Worm (Caenorhabditis elegans) whole organism, L4 larva: ENCODE results near the gene spp-16.

Experiments
- F49E8.2 ChIP-seq: sonication (generic microtip); optimal IDR thresholded peaks from 2 replicates; lab custom pipeline; 2016; ENCODE audit warnings: missing compliant biosample characterization, mild to moderate bottlenecking, missing genetic modification characterization, borderline replicate concordance
- T26A8.4 ChIP-seq: fragments of 200-800 bp; sonication (Bioruptor generic); IDR thresholded peaks from 2 replicates; pipeline ENCODE4 v1.3.6; 2022; ENCODE audit warnings: missing genetic modification characterization, missing compliant biosample characterization
- Y75B8A.6 ChIP-seq: fragments of 200-800 bp; sonication (Bioruptor generic); IDR thresholded peaks from 2 replicates; pipeline ENCODE4 v1.3.6; 2022; ENCODE audit warnings: missing genetic modification reagents, missing genetic modification characterization, missing compliant biosample characterization
- ZK546.5 ChIP-seq, 2 experiments: sonication (generic microtip); optimal IDR thresholded peaks; 2 replicates each; lab custom pipeline; 2017; ENCODE audit warnings: missing biosample characterization in 2 of 2, missing genetic modification characterization in 2 of 2
- aha-1 ChIP-seq: fragments of 150-350 bp; peaks from one replicate; lab custom pipeline; 2014; ENCODE audit warnings: missing biosample characterization, missing genetic modification characterization
- aly-2 ChIP-seq: sonication (generic microtip); optimal IDR thresholded peaks from 2 replicates; lab custom pipeline; 2018; ENCODE audit warnings: missing biosample characterization, missing genetic modification characterization
- ama-1 ChIP-seq: fragments of 150-350 bp; optimal IDR thresholded peaks from 2 replicates; lab custom pipeline; 2014; ENCODE audit warnings: inconsistent platforms, mixed read lengths
- arid-1 ChIP-seq: fragments of 200-800 bp; sonication (Bioruptor generic); conservative IDR thresholded peaks from 2 replicates; pipeline ENCODE4 v1.3.6; 2022; ENCODE audit warnings: missing genetic modification reagents, missing genetic modification characterization, missing compliant biosample characterization
- ceh-32 ChIP-seq: sonication (generic microtip); optimal IDR thresholded peaks from 2 replicates; lab custom pipeline; 2016; ENCODE audit warnings: mild to moderate bottlenecking, missing genetic modification characterization, missing compliant biosample characterization; ENCODE audit not compliant: poor library complexity
- ceh-62 ChIP-seq: sonication (generic microtip); optimal IDR thresholded peaks from 2 replicates; lab custom pipeline; 2017; ENCODE audit warnings: missing biosample characterization, missing genetic modification characterization
- ceh-82 ChIP-seq: sonication (generic microtip); optimal IDR thresholded peaks from 2 replicates; lab custom pipeline; 2017; ENCODE audit warnings: missing biosample characterization, missing genetic modification characterization
- cey-2 ChIP-seq: sonication (generic microtip); optimal IDR thresholded peaks from 3 replicates; lab custom pipeline; 2017; ENCODE audit warnings: missing genetic modification characterization, mild to moderate bottlenecking, missing compliant biosample characterization, antibody characterized with exemption, borderline replicate concordance; ENCODE audit not compliant: insufficient read depth
- ctbp-1 ChIP-seq: fragments of 200-800 bp; sonication (Bioruptor generic); IDR thresholded peaks from 2 replicates; pipeline ENCODE4 v1.3.6; 2022; ENCODE audit warnings: missing genetic modification reagents, missing genetic modification characterization, missing compliant biosample characterization
- daf-16 ChIP-seq, 3 experiments: sonication (generic microtip); optimal IDR thresholded peaks; 2 replicates each; lab custom pipeline; 2016 to 2017; ENCODE audit warnings: missing genetic modification characterization in 3 of 3, missing genetic modification reagents in 3 of 3, mild to moderate bottlenecking in 2 of 3, missing compliant biosample characterization in 2 of 3, missing biosample characterization in 1 of 3, moderate library complexity in 1 of 3
- daf-8 ChIP-seq: fragments of 200-800 bp; sonication (Bioruptor generic); IDR thresholded peaks from 2 replicates; pipeline ENCODE4 v1.3.6; 2022; ENCODE audit warnings: missing genetic modification characterization, missing compliant biosample characterization
- dmd-8 ChIP-seq: fragments of 200-800 bp; sonication (Bioruptor generic); IDR thresholded peaks from 2 replicates; pipeline ENCODE4 v1.3.6; 2022; ENCODE audit warnings: missing genetic modification characterization, missing compliant biosample characterization
- dmd-9 ChIP-seq: fragments of 200-800 bp; sonication (Bioruptor generic); IDR thresholded peaks from 2 replicates; pipeline ENCODE4 v1.3.6; 2022; ENCODE audit warnings: missing genetic modification reagents, missing genetic modification characterization, missing compliant biosample characterization
- dpl-1 ChIP-seq: fragments of 150-350 bp; optimal IDR thresholded peaks from 2 replicates; lab custom pipeline; 2014; ENCODE audit warnings: missing biosample characterization, missing genetic modification reagents, missing genetic modification characterization
- egl-43 ChIP-seq: fragments of 200-800 bp; sonication (Bioruptor generic); IDR thresholded peaks from 2 replicates; pipeline ENCODE4 v1.3.6; 2022; ENCODE audit warnings: missing genetic modification reagents, missing genetic modification characterization, missing compliant biosample characterization
- fos-1 ChIP-seq: fragments of 150-350 bp; optimal IDR thresholded peaks from 2 replicates; lab custom pipeline; 2014; ENCODE audit warnings: missing biosample characterization, missing genetic modification characterization
- gei-8 ChIP-seq: fragments of 200-800 bp; sonication (Bioruptor generic); optimal IDR thresholded peaks from 2 replicates; lab custom pipeline; 2018; ENCODE audit warnings: mild to moderate bottlenecking, missing genetic modification characterization, missing compliant biosample characterization
- hlh-11 ChIP-seq: fragments of 200-800 bp; sonication (Bioruptor generic); optimal IDR thresholded peaks from 2 replicates; lab custom pipeline; 2018; ENCODE audit warnings: mild to moderate bottlenecking, missing genetic modification characterization, missing compliant biosample characterization
- hmg-1.1 ChIP-seq: fragments of 200-800 bp; sonication (Bioruptor generic); IDR thresholded peaks from 2 replicates; pipeline ENCODE4 v1.3.6; 2022; ENCODE audit warnings: missing genetic modification reagents, missing genetic modification characterization, missing compliant biosample characterization
- lim-7 ChIP-seq: fragments of 200-800 bp; sonication (Bioruptor generic); IDR thresholded peaks from 2 replicates; pipeline ENCODE4 v1.3.6; 2022; ENCODE audit warnings: missing genetic modification characterization, missing compliant biosample characterization
- lin-1 ChIP-seq: fragments of 200-800 bp; sonication (Bioruptor generic); IDR thresholded peaks from 2 replicates; pipeline ENCODE4 v1.3.6; 2022; ENCODE audit warnings: missing genetic modification reagents, missing genetic modification characterization, missing compliant biosample characterization
- lin-38 ChIP-seq: fragments of 200-800 bp; sonication (Bioruptor generic); IDR thresholded peaks from 2 replicates; pipeline ENCODE4 v1.3.6; 2022; ENCODE audit warnings: missing genetic modification reagents, missing genetic modification characterization, missing compliant biosample characterization
- lin-39 ChIP-seq: fragments of 150-350 bp; optimal IDR thresholded peaks from 2 replicates; lab custom pipeline; 2014; ENCODE audit warnings: missing biosample characterization, missing genetic modification reagents, missing genetic modification characterization
- lir-3 ChIP-seq: sonication (generic microtip); optimal IDR thresholded peaks from 2 replicates; lab custom pipeline; 2016; ENCODE audit warnings: mild to moderate bottlenecking, missing genetic modification characterization, missing compliant biosample characterization
- mdl-1 ChIP-seq, 2 experiments: fragments of 150-350 bp in 1 of 2; sonication (generic microtip) in 1 of 2; optimal IDR thresholded peaks; 2 replicates each; lab custom pipeline; 2014 to 2017; ENCODE audit warnings: missing biosample characterization in 2 of 2, missing genetic modification characterization in 2 of 2
- mep-1 ChIP-seq: fragments of 150-350 bp; sonication (generic microtip); optimal IDR thresholded peaks from 3 replicates; lab custom pipeline; 2014; ENCODE audit warnings: missing biosample characterization, missing genetic modification characterization
- mes-2 ChIP-seq: sonication (generic microtip); optimal IDR thresholded peaks from 2 replicates; lab custom pipeline; 2016; ENCODE audit warnings: missing genotype, mild to moderate bottlenecking, missing genetic modification characterization, missing compliant biosample characterization; ENCODE audit not compliant: poor library complexity, severe bottlenecking
- mxl-2 ChIP-seq: fragments of 200-800 bp; sonication (Bioruptor generic); conservative IDR thresholded peaks from 2 replicates; pipeline ENCODE4 v1.3.6; 2022; ENCODE audit warnings: missing genetic modification reagents, missing genetic modification characterization, missing compliant biosample characterization
- nhr-28 ChIP-seq: fragments of 150-350 bp; optimal IDR thresholded peaks from 2 replicates; lab custom pipeline; 2014; ENCODE audit warnings: missing biosample characterization, missing genetic modification characterization
- nhr-42 ChIP-seq: fragments of 200-800 bp; sonication (Bioruptor generic); IDR thresholded peaks from 2 replicates; pipeline ENCODE4 v1.3.6; 2022; ENCODE audit warnings: missing genetic modification characterization, missing compliant biosample characterization
- nhr-48 ChIP-seq: sonication (generic microtip); optimal IDR thresholded peaks from 2 replicates; lab custom pipeline; 2016; ENCODE audit warnings: mild to moderate bottlenecking, missing genetic modification characterization, missing compliant biosample characterization
- nhr-6 ChIP-seq: fragments of 150-350 bp; optimal IDR thresholded peaks from 2 replicates; lab custom pipeline; 2014; ENCODE audit warnings: missing biosample characterization, missing genetic modification characterization
- nhr-76 ChIP-seq: fragments of 150-350 bp; optimal IDR thresholded peaks from 2 replicates; lab custom pipeline; 2014; ENCODE audit warnings: missing biosample characterization, missing genetic modification characterization
- pqm-1 ChIP-seq: sonication (generic microtip); optimal IDR thresholded peaks from 2 replicates; lab custom pipeline; 2017; ENCODE audit warnings: missing biosample characterization, missing genetic modification characterization
- rbr-2 ChIP-seq: sonication (generic microtip); optimal IDR thresholded peaks from 2 replicates; lab custom pipeline; 2016; ENCODE audit warnings: missing genotype, missing genetic modification characterization, missing compliant biosample characterization
- sdz-12 ChIP-seq: fragments of 200-800 bp; sonication (Bioruptor generic); optimal IDR thresholded peaks from 2 replicates; lab custom pipeline; 2018; ENCODE audit warnings: mild to moderate bottlenecking, missing genetic modification characterization, missing compliant biosample characterization
- set-16 ChIP-seq: fragments of 200-800 bp; sonication (Bioruptor generic); IDR thresholded peaks from 2 replicates; pipeline ENCODE4 v1.3.6; 2022; ENCODE audit warnings: missing genetic modification reagents, missing genetic modification characterization, missing compliant biosample characterization
- skn-1 ChIP-seq: fragments of 150-350 bp; optimal IDR thresholded peaks from 2 replicates; lab custom pipeline; 2014; ENCODE audit warnings: missing biosample characterization, missing genetic modification characterization
- tag-97 ChIP-seq: fragments of 200-800 bp; sonication (Bioruptor generic); IDR thresholded peaks from 2 replicates; pipeline ENCODE4 v1.3.6; 2022; ENCODE audit warnings: missing genetic modification characterization, missing compliant biosample characterization
- unc-39 ChIP-seq: sonication (generic microtip); optimal IDR thresholded peaks from 2 replicates; lab custom pipeline; 2017; ENCODE audit warnings: missing biosample characterization, missing genetic modification characterization
- unc-62 ChIP-seq, 3 experiments: fragments of 150-350 bp in 1 of 3; sonication (generic microtip); optimal IDR thresholded peaks in 2 of 3; peaks in 1 of 3; 1 replicate in 1 of 3; 2 replicates in 2 of 3; lab custom pipeline; 2014 to 2017; ENCODE audit warnings: missing biosample characterization in 3 of 3, missing genetic modification characterization in 3 of 3, missing genetic modification reagents in 3 of 3, missing genotype in 1 of 3
- zfp-3 ChIP-seq: fragments of 200-800 bp; sonication (Bioruptor generic); conservative IDR thresholded peaks from 2 replicates; pipeline ENCODE4 v1.3.6; 2022; ENCODE audit warnings: missing genetic modification reagents, missing genetic modification characterization, missing compliant biosample characterization
- ztf-7 ChIP-seq: fragments of 150-350 bp; optimal IDR thresholded peaks from 2 replicates; lab custom pipeline; 2014; ENCODE audit warnings: missing biosample characterization, missing genetic modification characterization

The spp-16 gene

DNA sequence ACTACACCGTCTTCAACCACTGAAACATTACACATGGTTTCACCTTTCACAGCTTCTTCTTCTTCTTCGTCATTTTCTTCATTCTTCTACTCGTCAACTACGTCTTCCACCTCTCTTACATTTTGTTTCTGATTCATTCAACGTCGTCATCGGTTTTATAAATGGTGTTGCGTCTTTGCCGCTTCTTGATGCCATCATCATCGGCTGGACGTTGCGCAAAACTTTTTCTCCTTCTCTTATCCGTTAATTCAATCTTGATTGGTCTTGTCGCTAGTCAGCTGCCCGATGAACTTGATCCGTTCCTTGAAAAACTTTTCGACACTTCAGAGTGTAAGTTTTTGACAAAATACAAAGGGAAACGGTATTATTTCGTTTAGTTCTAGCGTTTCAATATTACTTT, 2.5 kb downstream of the spp-16 start:
- TF ChIP-seq unc-62 (GFP tag; optimal IDR thresholded peaks at IDR 0.05 in 1 of 2; lab: Kevin White, UChicago): peak in 1 of 2 experiments; percentile 29
- TF ChIP-seq unc-62 (tag; optimal IDR thresholded peaks at IDR 0.05; lab: Kevin White, UChicago): no peak
- no peak for TF ChIP-seq fos-1 (tag; lab: Kevin White, UChicago)
- TF ChIP-seq, all 104 proteins: peak for 1

DNA sequence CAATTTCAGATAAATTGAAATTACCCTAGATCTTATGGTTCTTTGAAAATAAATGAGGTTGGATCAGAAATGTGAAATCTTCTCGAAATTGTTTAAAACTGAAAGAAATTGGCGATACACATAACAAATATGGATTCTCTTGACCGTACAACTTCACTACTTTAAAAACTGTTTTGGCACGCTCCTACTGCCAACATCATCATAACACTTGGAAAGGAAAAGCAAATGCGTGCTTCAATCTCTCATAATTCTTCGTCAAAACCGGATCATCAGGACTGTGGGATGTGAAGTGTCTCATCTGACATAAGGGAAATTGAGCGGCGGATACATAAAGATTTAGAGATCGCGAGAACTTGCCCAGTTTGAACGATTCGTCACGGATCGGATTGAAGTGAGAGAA, 3.0 kb downstream of the spp-16 start, which contains the start of gene F32D8.7:
Gene F32D8.7, plus strand, starts transcription at position 329 of the 400 bp plus-strand sequence.
- no peak for TF ChIP-seq mep-1 (tag; lab: Kevin White, UChicago)
- no peak for TF ChIP-seq Y75B8A.6 (GFP tag; lab: Robert Waterston, UW)
- TF ChIP-seq aha-1 (tag; lab: Kevin White, UChicago): peak; percentile 81
- no peak for TF ChIP-seq dpl-1 (GFP tag; lab: Kevin White, UChicago)
- TF ChIP-seq ceh-82 (tag; lab: Kevin White, UChicago): no peak
- no peak for TF ChIP-seq egl-43 (GFP tag; lab: Robert Waterston, UW)
- no peak for TF ChIP-seq dmd-8 (GFP tag; lab: Robert Waterston, UW)
- TF ChIP-seq lin-39: no peak
- no peak for TF ChIP-seq zfp-3 (GFP tag; lab: Robert Waterston, UW)
- TF ChIP-seq arid-1 (GFP tag; lab: Robert Waterston, UW): no peak
- no peak for TF ChIP-seq ama-1 (lab: Kevin White, UChicago)
- TF ChIP-seq nhr-28: peak; percentile 10
- no peak for TF ChIP-seq aly-2
- peak in 1 of 2 experiments; percentile 90 for TF ChIP-seq unc-62 (GFP tag; optimal IDR thresholded peaks at IDR 0.05 in 1 of 2; lab: Kevin White, UChicago)
- no peak for TF ChIP-seq unc-62 (tag; optimal IDR thresholded peaks at IDR 0.05; lab: Kevin White, UChicago)
- no peak for TF ChIP-seq T26A8.4
- TF ChIP-seq daf-8: no peak
- TF ChIP-seq lin-1 (GFP tag; lab: Robert Waterston, UW): no peak
- TF ChIP-seq nhr-48 (tag; lab: Kevin White, UChicago): no peak
- TF ChIP-seq hmg-1.1 (GFP tag; lab: Robert Waterston, UW): no peak
- TF ChIP-seq, all 104 proteins: peak for 3

ce11 chrV:10897172-10897571, 3.9 kb downstream of the spp-16 start:
- TF ChIP-seq lin-38 (GFP tag; lab: Robert Waterston, UW) (peak; percentile 98), sdz-12 (GFP tag; lab: Kevin White, UChicago) (peak; percentile 93), set-16 (GFP tag; lab: Robert Waterston, UW) (peak; percentile 68), unc-62 (GFP tag; optimal IDR thresholded peaks at IDR 0.05 in 1 of 2; lab: Kevin White, UChicago) (peak in 1 of 2 experiments; percentile 99), unc-62 (tag; optimal IDR thresholded peaks at IDR 0.05; lab: Kevin White, UChicago) (peak; percentile 80), F49E8.2 (tag; lab: Kevin White, UChicago) (peak; percentile 97), pqm-1 (tag; lab: Kevin White, UChicago) (peak; percentile 87), rbr-2 (tag; lab: Kevin White, UChicago) (peak; percentile 98), mxl-2 (GFP tag; lab: Robert Waterston, UW) (peak; percentile 83), gei-8 (GFP tag; lab: Kevin White, UChicago) (peak; percentile 49), ctbp-1 (GFP tag; lab: Robert Waterston, UW) (peak; percentile 97), nhr-42 (peak; percentile 97), mes-2 (tag; lab: Kevin White, UChicago) (peak; percentile 99), ZK546.5 (tag; optimal IDR thresholded peaks at IDR 0.05; lab: Kevin White, UChicago) (peak; percentile 97 to 100), dmd-9 (GFP tag; lab: Robert Waterston, UW) (peak; percentile 84), tag-97 (GFP tag; lab: Robert Waterston, UW) (0 out of 2 replicates have a peak, but pooled peaks have one; percentile 79), nhr-76 (tag; lab: Kevin White, UChicago) (peak; percentile 70), unc-39 (peak; percentile 13), lim-7 (GFP tag; lab: Robert Waterston, UW) (peak; percentile 52; the same call in 1 of the 2 replicates), ceh-32 (tag; lab: Kevin White, UChicago) (peak; percentile 87), cey-2 (tag; lab: Kevin White, UChicago) (peak; percentile 23), hlh-11 (tag; lab: Kevin White, UChicago) (peak; percentile 99), ceh-62 (tag; lab: Kevin White, UChicago) (no peak), lir-3 (tag; lab: Kevin White, UChicago) (peak; percentile 67), Y75B8A.6 (GFP tag; lab: Robert Waterston, UW) (peak; percentile 98), ztf-7 (peak; percentile 92), mdl-1 (tag; optimal IDR thresholded peaks at IDR 0.05; lab: Kevin White, UChicago) (peak; percentile 68 to 85), skn-1 (tag; lab: Kevin White, UChicago) (peak; percentile 74), nhr-6 (tag; lab: Kevin White, UChicago) (peak; percentile 99), daf-16 (GFP tag; optimal IDR thresholded peaks at IDR 0.05; lab: Kevin White, UChicago) (peak; percentile 93 to 95), daf-16 (tag; optimal IDR thresholded peaks at IDR 0.05; lab: Kevin White, UChicago) (peak; percentile 81)
